Worm (Caenorhabditis elegans) whole organism, young adult: ENCODE results near the gene F55C9.14.
"Not testable (repeated sequence)": the region's sequence is repeated elsewhere in the genome, so short reads cannot be mapped to it uniquely, and the experiment has no call there.

ENCODE experiments used
- B0019.2 ChIP-seq: fragments of 200-800 bp; sonication (Bioruptor generic); conservative IDR thresholded peaks from 2 replicates; pipeline ENCODE4 v1.3.6; 2022; ENCODE audit warnings: missing genetic modification reagents, missing genetic modification characterization, missing compliant biosample characterization
- C06A6.2 ChIP-seq: fragments of 200-800 bp; sonication (Bioruptor generic); conservative IDR thresholded peaks from 2 replicates; pipeline ENCODE4 v1.3.6; 2022; ENCODE audit warnings: missing genetic modification characterization, missing compliant biosample characterization
- D2030.7 ChIP-seq: fragments of 200-800 bp; sonication (Bioruptor generic); IDR thresholded peaks from 2 replicates; pipeline ENCODE4 v1.3.6; 2022; ENCODE audit warnings: missing genetic modification reagents, missing genetic modification characterization, missing compliant biosample characterization
- F22D6.2 ChIP-seq: sonication (generic microtip); optimal IDR thresholded peaks from 2 replicates; lab custom pipeline; 2016; ENCODE audit warnings: mild to moderate bottlenecking, missing genetic modification characterization, missing compliant biosample characterization
- F23B12.7 ChIP-seq: sonication (generic microtip); optimal IDR thresholded peaks from 2 replicates; lab custom pipeline; 2017; ENCODE audit warnings: missing genetic modification characterization, mild to moderate bottlenecking, missing compliant biosample characterization, antibody characterized with exemption, moderate library complexity; ENCODE audit not compliant: insufficient read depth
- F33H1.4 ChIP-seq: fragments of 200-800 bp; sonication (Bioruptor generic); IDR thresholded peaks from 2 replicates; pipeline ENCODE4 v1.3.6; 2022; ENCODE audit warnings: missing genetic modification reagents, missing genetic modification characterization, missing compliant biosample characterization
- F57A8.1 ChIP-seq: fragments of 200-800 bp; sonication (Bioruptor generic); optimal IDR thresholded peaks from 2 replicates; lab custom pipeline; 2018; ENCODE audit warnings: mild to moderate bottlenecking, missing genetic modification characterization, moderate library complexity, missing compliant biosample characterization
- F57C9.4 ChIP-seq: sonication (generic microtip); optimal IDR thresholded peaks from 2 replicates; lab custom pipeline; 2017; ENCODE audit warnings: mild to moderate bottlenecking, missing genetic modification characterization, missing compliant biosample characterization
- T07F8.4 ChIP-seq: sonication (generic microtip); optimal IDR thresholded peaks from 2 replicates; lab custom pipeline; 2016; ENCODE audit warnings: mild to moderate bottlenecking, missing genetic modification characterization, moderate library complexity, missing compliant biosample characterization
- Y95B8A.8 ChIP-seq: fragments of 200-800 bp; sonication (Bioruptor generic); IDR thresholded peaks from 2 replicates; pipeline ENCODE4 v1.3.6; 2022; ENCODE audit warnings: missing genetic modification reagents, missing genetic modification characterization, missing compliant biosample characterization
- ama-1 ChIP-seq, 3 experiments: fragments of 150-350 bp in 1 of 3; sonication (generic microtip) in 2 of 3; optimal IDR thresholded peaks; 2 replicates each; lab custom pipeline; 2014 to 2018; ENCODE audit warnings: missing biosample characterization in 2 of 3, missing genetic modification characterization in 2 of 3, missing genetic modification reagents in 2 of 3
- aptf-2 ChIP-seq: fragments of 200-800 bp; sonication (Bioruptor generic); conservative IDR thresholded peaks from 2 replicates; pipeline ENCODE4 v1.3.6; 2022; ENCODE audit warnings: missing genetic modification reagents, missing genetic modification characterization, missing compliant biosample characterization
- aptf-3 ChIP-seq: fragments of 200-800 bp; sonication (Bioruptor generic); IDR thresholded peaks from 2 replicates; pipeline ENCODE4 v1.3.6; 2022; ENCODE audit warnings: missing genetic modification characterization, missing compliant biosample characterization
- attf-3 ChIP-seq: fragments of 200-800 bp; sonication (Bioruptor generic); conservative IDR thresholded peaks from 2 replicates; pipeline ENCODE4 v1.3.6; 2022; ENCODE audit warnings: missing genetic modification reagents, missing genetic modification characterization, missing compliant biosample characterization
- attf-6 ChIP-seq: fragments of 200-800 bp; sonication (Bioruptor generic); IDR thresholded peaks from 2 replicates; pipeline ENCODE4 v1.3.6; 2022; ENCODE audit warnings: missing genetic modification reagents, missing genetic modification characterization, missing compliant biosample characterization
- bed-2 ChIP-seq: fragments of 200-800 bp; sonication (Bioruptor generic); IDR thresholded peaks from 2 replicates; pipeline ENCODE4 v1.3.6; 2022; ENCODE audit warnings: missing genetic modification reagents, missing genetic modification characterization, missing compliant biosample characterization
- ceh-100 ChIP-seq: fragments of 200-800 bp; sonication (Bioruptor generic); IDR thresholded peaks from 2 replicates; pipeline ENCODE4 v1.3.6; 2022; ENCODE audit warnings: missing genetic modification reagents, missing genetic modification characterization, missing compliant biosample characterization
- ceh-40 ChIP-seq: fragments of 200-800 bp; sonication (Bioruptor generic); IDR thresholded peaks from 2 replicates; pipeline ENCODE4 v1.3.6; 2022; ENCODE audit warnings: missing genetic modification characterization, missing compliant biosample characterization
- dox-1 ChIP-seq: fragments of 200-800 bp; sonication (Bioruptor generic); IDR thresholded peaks from 2 replicates; pipeline ENCODE4 v1.3.6; 2022; ENCODE audit warnings: missing genetic modification reagents, missing genetic modification characterization, missing compliant biosample characterization
- dpff-1 ChIP-seq: sonication (generic microtip); optimal IDR thresholded peaks from 2 replicates; lab custom pipeline; 2017; ENCODE audit warnings: mild to moderate bottlenecking, missing genetic modification characterization, missing compliant biosample characterization
- egrh-3 ChIP-seq: fragments of 200-800 bp; sonication (Bioruptor generic); IDR thresholded peaks from 2 replicates; pipeline ENCODE4 v1.3.6; 2022; ENCODE audit warnings: missing genetic modification reagents, missing genetic modification characterization, missing compliant biosample characterization
- gei-17 ChIP-seq: fragments of 200-800 bp; sonication (Bioruptor generic); optimal IDR thresholded peaks from 2 replicates; lab custom pipeline; 2018; ENCODE audit warnings: mild to moderate bottlenecking, missing genetic modification characterization, missing compliant biosample characterization
- him-1 ChIP-seq: sonication (generic microtip); optimal IDR thresholded peaks from 2 replicates; lab custom pipeline; 2016; ENCODE audit warnings: missing genotype, missing genetic modification reagents, missing genetic modification characterization, missing compliant biosample characterization
- hlh-12 ChIP-seq: sonication (generic microtip); optimal IDR thresholded peaks from 2 replicates; lab custom pipeline; 2016; ENCODE audit warnings: missing genetic modification characterization, missing compliant biosample characterization
- hsf-1 ChIP-seq: fragments of 200-800 bp; sonication (Bioruptor generic); IDR thresholded peaks from 2 replicates; pipeline ENCODE4 v1.3.6; 2022; ENCODE audit warnings: missing genetic modification reagents, missing genetic modification characterization, missing compliant biosample characterization
- lin-35 ChIP-seq, 3 experiments: fragments of 150-350 bp in 2 of 3; sonication (generic microtip) in 1 of 3; optimal IDR thresholded peaks; 2 replicates each; lab custom pipeline; 2014 to 2018; ENCODE audit warnings: missing biosample characterization in 3 of 3, missing genetic modification characterization in 3 of 3, missing genetic modification reagents in 3 of 3
- madf-3 ChIP-seq: fragments of 200-800 bp; sonication (Bioruptor generic); IDR thresholded peaks from 2 replicates; pipeline ENCODE4 v1.3.6; 2022; ENCODE audit warnings: missing genetic modification reagents, missing genetic modification characterization, missing compliant biosample characterization
- nhr-120 ChIP-seq: fragments of 200-800 bp; sonication (Bioruptor generic); IDR thresholded peaks from 2 replicates; pipeline ENCODE4 v1.3.6; 2022; ENCODE audit warnings: missing genetic modification characterization, missing compliant biosample characterization
- somi-1 ChIP-seq: fragments of 200-800 bp; sonication (Bioruptor generic); optimal IDR thresholded peaks from 2 replicates; lab custom pipeline; 2018; ENCODE audit warnings: mild to moderate bottlenecking, missing genetic modification characterization, missing compliant biosample characterization
- sptf-2 ChIP-seq: fragments of 200-800 bp; sonication (Bioruptor generic); optimal IDR thresholded peaks from 2 replicates; lab custom pipeline; 2018; ENCODE audit warnings: mild to moderate bottlenecking, missing genetic modification characterization, missing compliant biosample characterization
- unc-130 ChIP-seq: sonication (generic microtip); optimal IDR thresholded peaks from 2 replicates; lab custom pipeline; 2016; ENCODE audit warnings: missing genetic modification reagents, missing genetic modification characterization, missing compliant biosample characterization
- zfh-2 ChIP-seq: fragments of 200-800 bp; sonication (Bioruptor generic); conservative IDR thresholded peaks from 2 replicates; pipeline ENCODE4 v1.3.6; 2022; ENCODE audit warnings: missing genetic modification reagents, missing genetic modification characterization, missing compliant biosample characterization
- ztf-22 ChIP-seq: fragments of 200-800 bp; sonication (Bioruptor generic); optimal IDR thresholded peaks from 2 replicates; lab custom pipeline; 2018; ENCODE audit warnings: mild to moderate bottlenecking, missing genetic modification characterization, moderate library complexity, missing compliant biosample characterization

F55C9.14 gene

ce11 chrV:19264148-19264547, 35.2 kb upstream of the F55C9.14 start, which contains the start of gene F21D9.1:
TSS of gene F21D9.1 (plus strand) at chrV:19264448.
- not testable (repeated sequence) for TF ChIP-seq somi-1 (GFP tag; lab: Kevin White, UChicago); ceh-100 (GFP tag; lab: Robert Waterston, UW); unc-130 (GFP tag; lab: Kevin White, UChicago)

ce11 chrV:19276354-19276753, 23.0 kb upstream of the F55C9.14 start:
- TF ChIP-seq nhr-120 (GFP tag; lab: Robert Waterston, UW) (0 out of 2 replicates have a peak, but pooled peaks have one; percentile 58), F57A8.1 (GFP tag; lab: Kevin White, UChicago) (no peak)

DNA sequence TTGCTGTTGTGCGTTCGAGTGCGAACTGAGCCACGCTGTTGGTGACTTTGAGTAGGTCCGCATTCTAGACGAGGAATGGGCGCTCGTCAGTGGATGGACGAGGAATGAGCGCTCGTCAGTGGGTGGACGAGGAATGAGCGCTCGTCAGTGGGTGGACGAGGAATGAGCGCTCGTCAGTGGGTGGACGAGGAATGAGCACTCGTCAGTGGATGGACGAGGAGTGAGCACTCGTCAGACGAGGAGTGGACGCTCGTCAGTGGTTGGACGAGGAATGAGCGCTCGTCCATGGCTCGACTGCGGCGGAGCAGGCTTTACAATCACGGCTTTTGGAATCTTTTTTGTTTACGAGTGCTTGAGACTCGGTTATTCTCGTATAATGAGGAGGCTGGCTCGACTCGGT, 20.9 kb upstream of the F55C9.14 start:
- TF ChIP-seq aptf-3 (GFP tag; lab: Robert Waterston, UW): no peak
- no peak for TF ChIP-seq gei-17
- TF ChIP-seq dox-1 (GFP tag; lab: Robert Waterston, UW): no peak
- TF ChIP-seq attf-3 (GFP tag; lab: Robert Waterston, UW): no peak
- TF ChIP-seq egrh-3 (GFP tag; lab: Robert Waterston, UW): peak; percentile 23; the same call in 1 of the 2 replicates
- no peak for TF ChIP-seq T07F8.4 (tag; lab: Kevin White, UChicago)
- TF ChIP-seq zfh-2: peak; percentile 63; the same call in 1 of the 2 replicates
- TF ChIP-seq F57C9.4 (tag; lab: Kevin White, UChicago): no peak
- no peak for TF ChIP-seq C06A6.2 (GFP tag; lab: Robert Waterston, UW)
- TF ChIP-seq F23B12.7 (tag; lab: Kevin White, UChicago): no peak
- no peak for TF ChIP-seq ama-1 (optimal IDR thresholded peaks at IDR 0.05; lab: Kevin White, UChicago)
- TF ChIP-seq ama-1 (GFP tag; optimal IDR thresholded peaks at IDR 0.05; lab: Kevin White, UChicago): no peak
- TF ChIP-seq F22D6.2: no peak
- no peak for TF ChIP-seq ztf-22 (GFP tag; lab: Kevin White, UChicago)

DNA sequence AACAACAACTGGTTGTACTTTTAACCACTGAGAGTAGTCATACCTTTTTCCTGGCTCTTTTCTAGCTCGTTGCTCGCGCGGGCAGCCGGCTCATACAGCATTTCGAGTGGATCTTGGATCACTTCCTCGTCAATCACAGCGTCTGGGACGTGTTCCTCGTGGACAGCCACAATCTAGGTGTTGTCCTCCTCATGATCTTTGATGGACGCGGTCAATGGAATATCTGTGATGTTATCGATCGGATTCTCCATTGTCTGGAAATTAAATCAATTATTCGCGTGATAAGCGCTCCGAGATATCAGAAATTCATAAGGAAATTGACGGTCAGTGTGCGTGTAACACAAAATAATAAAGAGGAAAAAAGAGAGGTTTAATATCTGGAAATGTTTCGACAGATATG, 19.5 kb upstream of the F55C9.14 start, which contains the start of gene F21D9.8:
Gene F21D9.8 (minus strand): TSS at position 101 of the 400 bp plus-strand sequence.
- TF ChIP-seq hsf-1 (GFP tag; lab: Robert Waterston, UW): no peak
- no peak for TF ChIP-seq bed-2 (GFP tag; lab: Robert Waterston, UW)
- TF ChIP-seq dpff-1: no peak
- TF ChIP-seq sptf-2 (GFP tag; lab: Kevin White, UChicago): no peak
- no peak for TF ChIP-seq B0019.2 (GFP tag; lab: Robert Waterston, UW)
- no peak for TF ChIP-seq hlh-12 (tag; lab: Kevin White, UChicago)
- TF ChIP-seq D2030.7 (GFP tag; lab: Robert Waterston, UW): no peak
- no peak for TF ChIP-seq ceh-40 (GFP tag; lab: Robert Waterston, UW)
- TF ChIP-seq zfh-2: no peak
- TF ChIP-seq lin-35 (GFP tag; optimal IDR thresholded peaks at IDR 0.05; lab: Kevin White, UChicago): no peak
- no peak for TF ChIP-seq F33H1.4 (GFP tag; lab: Robert Waterston, UW)
- TF ChIP-seq Y95B8A.8 (GFP tag; lab: Robert Waterston, UW): no peak
- no peak for TF ChIP-seq madf-3 (GFP tag; lab: Robert Waterston, UW)
- no peak for TF ChIP-seq attf-6 (GFP tag; lab: Robert Waterston, UW)

DNA sequence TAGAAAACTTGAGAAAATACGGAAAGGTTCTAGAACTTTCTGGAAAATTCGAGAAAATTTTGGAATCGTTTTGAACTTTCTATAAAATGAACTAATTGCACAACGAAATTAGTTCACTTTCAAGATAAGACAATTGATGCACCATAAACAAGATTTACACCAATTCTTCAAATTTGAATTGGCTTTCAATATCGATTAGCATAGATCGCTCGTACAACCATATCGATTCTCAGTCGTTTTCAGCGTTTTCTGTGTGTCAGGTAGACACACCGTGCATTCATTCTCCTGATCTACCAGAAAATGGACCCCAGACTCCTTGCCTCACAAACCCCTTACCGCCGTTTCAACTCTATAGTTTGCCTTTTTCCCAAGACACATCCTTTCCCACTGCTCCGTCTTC, 17.0 kb upstream of the F55C9.14 start, which contains the start of gene fbxb-117:
Gene fbxb-117 (plus strand): TSS at position 301 of the 400 bp plus-strand sequence.
- TF ChIP-seq aptf-2: no peak
- no peak for TF ChIP-seq him-1 (tag; lab: Kevin White, UChicago)
